Fruit fly (Drosophila melanogaster): Measurements from ENCODE around the gene Sgp.

- TF ChIP-seq psq (optimal IDR thresholded peaks at IDR 0.05) = no peak
- no peak for TF ChIP-seq h (optimal IDR thresholded peaks at IDR 0.05)
- no peak for TF ChIP-seq insv (optimal IDR thresholded peaks at IDR 0.05)
- no peak for TF ChIP-seq ttk (optimal IDR thresholded peaks at IDR 0.05)
Measured at dm6 chr2L:8556207-8556606, 36.7 kb downstream of the Sgp start.

Data from Kc167 (cell line).